Worm (Caenorhabditis elegans): ENCODE data around the gene F44B9.9.

- TF ChIP-seq nhr-27 (tag; optimal IDR thresholded peaks at IDR 0.05) = no peak
- TF ChIP-seq Y79H2A.3 (GFP tag; conservative IDR thresholded peaks at IDR 0.05) = peak; percentile 98
- TF ChIP-seq atf-7 (tag; optimal IDR thresholded peaks at IDR 0.05) = no peak
- TF ChIP-seq ama-1 (optimal IDR thresholded peaks at IDR 0.05) = no peak
- no peak for TF ChIP-seq ama-1 (GFP tag; optimal IDR thresholded peaks at IDR 0.05)
- peak; percentile 51 for TF ChIP-seq B0261.1 (tag; optimal IDR thresholded peaks at IDR 0.05)
- TF ChIP-seq C17E4.6 (GFP tag; IDR thresholded peaks at IDR 0.05) = peak; percentile 96
- TF ChIP-seq unc-62 (GFP tag; optimal IDR thresholded peaks at IDR 0.05) = peak; percentile 71
- peak; percentile 97 for TF ChIP-seq lin-26 (GFP tag; IDR thresholded peaks at IDR 0.05)
- peak; percentile 99 for TF ChIP-seq bed-2 (GFP tag; IDR thresholded peaks at IDR 0.05)
Measured at ce11 chrIII:8043784-8044183, 12.9 kb upstream of the F44B9.9 start.
